Worm (Caenorhabditis elegans) whole organism, L2 larva: ENCODE data around the gene B0554.5.

Experiments used
- C34F6.9 ChIP-seq: fragments of 150-350 bp; optimal IDR thresholded peaks from 2 replicates; lab custom pipeline; 2014; ENCODE audit warnings: missing biosample characterization, missing genetic modification characterization
- F13H6.1 ChIP-seq: sonication (generic microtip); optimal IDR thresholded peaks from 2 replicates; lab custom pipeline; 2016; ENCODE audit warnings: missing genetic modification characterization, missing compliant biosample characterization
- R02D3.7 ChIP-seq: fragments of 150-350 bp; optimal IDR thresholded peaks from 2 replicates; lab custom pipeline; 2014; ENCODE audit warnings: missing biosample characterization, missing genetic modification characterization
- ZK546.5 ChIP-seq: sonication (generic microtip); optimal IDR thresholded peaks from 2 replicates; lab custom pipeline; 2017; ENCODE audit warnings: missing biosample characterization, missing genetic modification characterization
- aly-2 ChIP-seq: fragments of 150-350 bp; optimal IDR thresholded peaks from 2 replicates; lab custom pipeline; 2014; ENCODE audit warnings: missing biosample characterization, missing genetic modification characterization
- ama-1 ChIP-seq: fragments of 150-350 bp; optimal IDR thresholded peaks from 2 replicates; lab custom pipeline; 2018; ENCODE audit warnings: inconsistent platforms
- blmp-1 ChIP-seq: sonication (generic microtip); optimal IDR thresholded peaks from 2 replicates; lab custom pipeline; 2017; ENCODE audit warnings: missing genetic modification characterization, mild to moderate bottlenecking, missing compliant biosample characterization, antibody characterized with exemption, moderate library complexity; ENCODE audit not compliant: insufficient read depth
- ceh-16 ChIP-seq: fragments of 150-350 bp; optimal IDR thresholded peaks from 2 replicates; lab custom pipeline; 2014; ENCODE audit warnings: missing biosample characterization, missing genetic modification characterization
- ceh-82 ChIP-seq: fragments of 150-350 bp; optimal IDR thresholded peaks from 2 replicates; lab custom pipeline; 2014; ENCODE audit warnings: missing biosample characterization, missing genetic modification characterization
- crh-2 ChIP-seq: sonication (generic microtip); optimal IDR thresholded peaks from 2 replicates; lab custom pipeline; 2017; ENCODE audit warnings: missing biosample characterization, missing genetic modification characterization
- dmd-4 ChIP-seq: sonication (generic microtip); optimal IDR thresholded peaks from 2 replicates; lab custom pipeline; 2017; ENCODE audit warnings: missing biosample characterization, missing genetic modification characterization
- elt-1 ChIP-seq: fragments of 150-350 bp; optimal IDR thresholded peaks from 2 replicates; lab custom pipeline; 2014; ENCODE audit warnings: missing biosample characterization, missing genetic modification characterization
- fos-1 ChIP-seq: fragments of 150-350 bp; optimal IDR thresholded peaks from 2 replicates; lab custom pipeline; 2014; ENCODE audit warnings: missing biosample characterization, missing genetic modification characterization
- gmeb-1 ChIP-seq: fragments of 150-350 bp; optimal IDR thresholded peaks from 2 replicates; lab custom pipeline; 2014; ENCODE audit warnings: missing biosample characterization, missing genetic modification characterization
- lin-11 ChIP-seq: fragments of 150-350 bp; sonication (generic microtip); optimal IDR thresholded peaks from 2 replicates; lab custom pipeline; 2014; ENCODE audit warnings: missing biosample characterization, missing genetic modification characterization, inconsistent platforms, mixed read lengths
- lin-39 ChIP-seq: fragments of 150-350 bp; optimal IDR thresholded peaks from 2 replicates; lab custom pipeline; 2014; ENCODE audit warnings: missing biosample characterization, missing genetic modification reagents, missing genetic modification characterization
- lsy-2 ChIP-seq, 2 experiments: fragments of 150-350 bp in 1 of 2; sonication (generic microtip) in 1 of 2; optimal IDR thresholded peaks; 2 replicates each; lab custom pipeline; 2014 to 2017; ENCODE audit warnings: missing biosample characterization in 2 of 2, missing genetic modification characterization in 2 of 2
- mab-5 ChIP-seq: fragments of 150-350 bp; optimal IDR thresholded peaks from 2 replicates; lab custom pipeline; 2014; ENCODE audit warnings: missing biosample characterization, missing genetic modification characterization
- mbf-1 ChIP-seq: sonication (generic microtip); optimal IDR thresholded peaks from 2 replicates; lab custom pipeline; 2017; ENCODE audit warnings: missing biosample characterization, missing genetic modification characterization
- mdl-1 ChIP-seq, 2 experiments: fragments of 150-350 bp in 1 of 2; sonication (generic microtip) in 1 of 2; optimal IDR thresholded peaks; 2 replicates each; lab custom pipeline; 2017; ENCODE audit warnings: missing biosample characterization in 2 of 2, missing genetic modification characterization in 2 of 2
- nhr-10 ChIP-seq: sonication (generic microtip); optimal IDR thresholded peaks from 2 replicates; lab custom pipeline; 2017; ENCODE audit warnings: missing biosample characterization, missing genetic modification characterization
- nhr-11 ChIP-seq: fragments of 150-350 bp; optimal IDR thresholded peaks from 2 replicates; lab custom pipeline; 2014; ENCODE audit warnings: missing biosample characterization, missing genetic modification characterization
- nhr-12 ChIP-seq: fragments of 150-350 bp; optimal IDR thresholded peaks from 2 replicates; lab custom pipeline; 2014; ENCODE audit warnings: missing biosample characterization, missing genetic modification characterization
- nhr-129 ChIP-seq: fragments of 150-350 bp; optimal IDR thresholded peaks from 2 replicates; lab custom pipeline; 2014; ENCODE audit warnings: missing biosample characterization, missing genetic modification characterization
- nhr-21 ChIP-seq: fragments of 150-350 bp; optimal IDR thresholded peaks from 2 replicates; lab custom pipeline; 2014; ENCODE audit warnings: missing biosample characterization, missing genetic modification characterization
- nhr-23 ChIP-seq: fragments of 150-350 bp; optimal IDR thresholded peaks from 2 replicates; lab custom pipeline; 2014; ENCODE audit warnings: missing biosample characterization, missing genetic modification reagents, missing genetic modification characterization
- nhr-237 ChIP-seq: fragments of 150-350 bp; optimal IDR thresholded peaks from 2 replicates; lab custom pipeline; 2014; ENCODE audit warnings: missing biosample characterization, missing genetic modification characterization
- nhr-25 ChIP-seq: fragments of 150-350 bp; sonication (generic microtip); optimal IDR thresholded peaks from 3 replicates; lab custom pipeline; 2014; ENCODE audit warnings: missing biosample characterization, missing genetic modification characterization
- nhr-6 ChIP-seq: fragments of 150-350 bp; optimal IDR thresholded peaks from 2 replicates; lab custom pipeline; 2014; ENCODE audit warnings: missing biosample characterization, missing genetic modification characterization
- nhr-77 ChIP-seq: fragments of 150-350 bp; optimal IDR thresholded peaks from 2 replicates; lab custom pipeline; 2014; ENCODE audit warnings: missing biosample characterization, missing genetic modification characterization
- peb-1 ChIP-seq: fragments of 150-350 bp; optimal IDR thresholded peaks from 2 replicates; lab custom pipeline; 2014; ENCODE audit warnings: missing biosample characterization, missing genetic modification characterization
- skn-1 ChIP-seq: sonication (generic microtip); optimal IDR thresholded peaks from 2 replicates; lab custom pipeline; 2017; ENCODE audit warnings: missing biosample characterization, missing genetic modification characterization
- sma-3 ChIP-seq: sonication (generic microtip); optimal IDR thresholded peaks from 2 replicates; lab custom pipeline; 2016; ENCODE audit warnings: missing genetic modification reagents, missing genetic modification characterization, missing compliant biosample characterization
- sma-9 ChIP-seq, 2 experiments: fragments of 150-350 bp in 1 of 2; sonication (generic microtip) in 1 of 2; optimal IDR thresholded peaks; 2 replicates each; lab custom pipeline; 2014 to 2016; ENCODE audit warnings: missing genetic modification characterization in 2 of 2, mild to moderate bottlenecking in 1 of 2, missing biosample characterization in 1 of 2, missing compliant biosample characterization in 1 of 2, missing genetic modification reagents in 1 of 2, moderate library complexity in 1 of 2
- snpc-4 ChIP-seq: fragments of 150-350 bp; optimal IDR thresholded peaks from 2 replicates; lab custom pipeline; 2014; ENCODE audit warnings: missing biosample characterization, missing genetic modification characterization
- unc-55 ChIP-seq: fragments of 150-350 bp; sonication (generic microtip); optimal IDR thresholded peaks from 3 replicates; lab custom pipeline; 2014; ENCODE audit warnings: missing biosample characterization, missing genetic modification reagents, missing genetic modification characterization
- ztf-1 ChIP-seq: fragments of 200-800 bp; sonication (Bioruptor generic); conservative IDR thresholded peaks from 2 replicates; pipeline ENCODE4 v1.3.6; 2022; ENCODE audit warnings: missing genetic modification characterization, missing compliant biosample characterization

Gene B0554.5

DNA sequence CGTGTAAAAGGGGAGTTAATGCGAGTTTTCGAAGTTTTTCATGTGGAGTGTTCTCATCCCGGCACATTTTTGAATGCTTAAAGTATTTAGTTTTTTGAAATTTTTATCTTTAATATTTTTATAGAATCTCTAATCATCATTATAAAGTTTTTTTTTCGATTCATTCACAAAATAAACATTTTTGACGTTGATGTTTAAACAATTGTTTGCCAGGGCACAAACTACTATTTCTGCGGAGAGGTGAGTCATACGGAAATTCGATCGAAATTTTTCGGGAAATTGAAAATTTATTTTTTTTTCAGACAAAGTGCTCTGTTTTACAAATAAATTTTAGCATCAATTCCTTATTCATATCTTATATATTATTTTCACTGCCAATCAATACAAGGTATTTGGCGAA lies 29.3 kb downstream of the B0554.5 start, which contains the start of gene nhr-98:
Gene nhr-98, plus strand, starts transcription at position 301 of the 400 bp plus-strand sequence.
- TF ChIP-seq sma-3 (GFP tag; lab: Kevin White, UChicago): no peak
- TF ChIP-seq gmeb-1: no peak
- TF ChIP-seq elt-1 (tag; lab: Kevin White, UChicago): no peak
- TF ChIP-seq, all 48 proteins: peak for 0

- TF ChIP-seq elt-1 (tag; lab: Kevin White, UChicago) (no peak), ZK546.5 (no peak), nhr-21 (tag; lab: Kevin White, UChicago) (no peak), nhr-23 (no peak), dmd-4 (no peak), lin-11 (tag; lab: Kevin White, UChicago) (no peak), nhr-77 (tag; lab: Kevin White, UChicago) (no peak), peb-1 (tag; lab: Kevin White, UChicago) (no peak)
Observed at ce11 chrV:457839-458238, 33.6 kb downstream of the B0554.5 start.

ce11 chrV:459464-459863 lies 35.2 kb downstream of the B0554.5 start, which contains the start of gene nhr-203:
TSS of gene nhr-203 (plus strand) at chrV:459795.
- TF ChIP-seq aly-2: no peak
- TF ChIP-seq ceh-82 (tag; lab: Kevin White, UChicago): no peak
- TF ChIP-seq lin-11 (tag; lab: Kevin White, UChicago): no peak
- TF ChIP-seq gmeb-1: peak; percentile 37
- TF ChIP-seq ztf-1: no peak
- TF ChIP-seq crh-2 (tag; lab: Kevin White, UChicago): peak; percentile 45
- peak; percentile 1 for TF ChIP-seq F13H6.1
- TF ChIP-seq sma-9 (GFP tag; optimal IDR thresholded peaks at IDR 0.05; lab: Kevin White, UChicago): peak; percentile 80
- TF ChIP-seq sma-9 (tag; optimal IDR thresholded peaks at IDR 0.05; lab: Kevin White, UChicago): no peak
- TF ChIP-seq skn-1 (tag; lab: Kevin White, UChicago): peak; percentile 52
- TF ChIP-seq fos-1 (tag; lab: Kevin White, UChicago): peak; percentile 75

DNA sequence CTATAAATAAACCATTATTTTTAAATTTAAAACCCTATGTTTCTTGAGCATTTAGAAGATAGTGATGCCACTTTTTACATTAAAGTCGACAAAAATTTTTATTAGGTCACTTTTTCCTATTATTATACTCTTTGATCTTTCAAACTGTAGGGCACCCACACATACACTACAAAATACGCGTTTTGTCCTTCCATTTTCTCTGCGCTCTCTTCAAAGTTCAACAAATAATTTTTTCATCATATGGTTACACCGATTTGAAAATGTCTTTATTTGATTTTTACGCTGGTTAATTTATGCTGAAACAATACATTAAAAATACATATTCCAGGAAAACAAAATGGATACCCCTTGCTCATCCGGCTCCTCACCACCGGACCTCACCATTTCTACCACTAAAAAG lies 38.0 kb downstream of the B0554.5 start, which contains the start of gene nhr-202:
Gene nhr-202, plus strand, starts transcription at position 326 of the 400 bp plus-strand sequence.
- TF ChIP-seq nhr-25 (tag; lab: Kevin White, UChicago): peak; percentile 34
- no peak for TF ChIP-seq ama-1
- peak; percentile 4 for TF ChIP-seq F13H6.1
- no peak for TF ChIP-seq nhr-23
- no peak for TF ChIP-seq lin-11 (tag; lab: Kevin White, UChicago)
- TF ChIP-seq nhr-12 (tag; lab: Kevin White, UChicago): no peak
- no peak for TF ChIP-seq mdl-1 (tag; optimal IDR thresholded peaks at IDR 0.05; lab: Kevin White, UChicago)
- TF ChIP-seq lsy-2 (tag; optimal IDR thresholded peaks at IDR 0.05; lab: Kevin White, UChicago): no peak
- TF ChIP-seq blmp-1: no peak
- TF ChIP-seq skn-1 (tag; lab: Kevin White, UChicago): no peak
- peak; percentile 52 for TF ChIP-seq fos-1 (tag; lab: Kevin White, UChicago)
- no peak for TF ChIP-seq nhr-6 (tag; lab: Kevin White, UChicago)
- no peak for TF ChIP-seq C34F6.9 (tag; lab: Kevin White, UChicago)
- no peak for TF ChIP-seq ztf-1
- TF ChIP-seq mab-5 (tag; lab: Kevin White, UChicago): no peak
- no peak for TF ChIP-seq unc-55 (GFP tag; lab: Kevin White, UChicago)
- no peak for TF ChIP-seq aly-2
- no peak for TF ChIP-seq dmd-4
- TF ChIP-seq nhr-129 (tag; lab: Kevin White, UChicago): peak; percentile 68
- TF ChIP-seq lin-39 (tag; lab: Kevin White, UChicago): no peak
- TF ChIP-seq snpc-4: no peak
- TF ChIP-seq mbf-1: no peak
- no peak for TF ChIP-seq R02D3.7 (tag; lab: Kevin White, UChicago)
- peak; percentile 83 for TF ChIP-seq sma-9 (GFP tag; optimal IDR thresholded peaks at IDR 0.05; lab: Kevin White, UChicago)
- TF ChIP-seq sma-9 (tag; optimal IDR thresholded peaks at IDR 0.05; lab: Kevin White, UChicago): no peak
- no peak for TF ChIP-seq nhr-10 (tag; lab: Kevin White, UChicago)
- no peak for TF ChIP-seq nhr-77 (tag; lab: Kevin White, UChicago)
- no peak for TF ChIP-seq ceh-16 (tag; lab: Kevin White, UChicago)
- TF ChIP-seq peb-1 (tag; lab: Kevin White, UChicago): no peak
- no peak for TF ChIP-seq sma-3 (GFP tag; lab: Kevin White, UChicago)
- peak; percentile 12 for TF ChIP-seq gmeb-1
- TF ChIP-seq crh-2 (tag; lab: Kevin White, UChicago): peak; percentile 65
- no peak for TF ChIP-seq nhr-237 (tag; lab: Kevin White, UChicago)
- TF ChIP-seq nhr-11 (tag; lab: Kevin White, UChicago): no peak
